Fruit fly (Drosophila melanogaster) whole organism, embryonic: ENCODE data around the gene Cdc27.

Experiments
- Abd-B ChIP-seq: fragments of 200-800 bp; sonication (Bioruptor generic); optimal IDR thresholded peaks from 2 replicates; lab custom pipeline; 2018; ENCODE audit warnings: missing biosample characterization, mild to moderate bottlenecking, missing genetic modification characterization, moderate library complexity
- Ada2b ChIP-seq: fragments of 200-800 bp; sonication (Bioruptor generic); IDR thresholded peaks from 2 replicates; pipeline ENCODE4 v1.3.6; 2022; ENCODE audit warnings: missing biosample characterization, missing genetic modification characterization
- CG10431 ChIP-seq: fragments of 200-800 bp; sonication (Bioruptor generic); optimal IDR thresholded peaks from 3 replicates; lab custom pipeline; 2018; ENCODE audit warnings: missing biosample characterization, mild to moderate bottlenecking, missing genetic modification characterization
- CG11456 ChIP-seq: fragments of 200-800 bp; sonication (Bioruptor generic); IDR thresholded peaks from 3 replicates; pipeline ENCODE4 v1.3.6; 2022; ENCODE audit warnings: missing biosample characterization, missing genetic modification characterization
- CG12071 ChIP-seq: fragments of 200-800 bp; sonication (Bioruptor generic); optimal IDR thresholded peaks from 3 replicates; lab custom pipeline; 2018; ENCODE audit warnings: missing biosample characterization, mild to moderate bottlenecking, missing genetic modification characterization
- CG12104 ChIP-seq: fragments of 200-800 bp; sonication (Bioruptor generic); optimal IDR thresholded peaks from 3 replicates; lab custom pipeline; 2016; ENCODE audit warnings: missing biosample characterization, missing genetic modification characterization
- CG12155 ChIP-seq: fragments of 200-800 bp; sonication (Bioruptor generic); optimal IDR thresholded peaks from 3 replicates; lab custom pipeline; 2016; ENCODE audit warnings: missing biosample characterization, missing genetic modification characterization
- CG12391 ChIP-seq: fragments of 200-800 bp; sonication (Bioruptor generic); optimal IDR thresholded peaks from 3 replicates; lab custom pipeline; 2018; ENCODE audit warnings: missing biosample characterization, mild to moderate bottlenecking, missing genetic modification characterization, moderate library complexity
- CG13424 ChIP-seq: fragments of 200-800 bp; sonication (Bioruptor generic); optimal IDR thresholded peaks from 2 replicates; lab custom pipeline; 2019; ENCODE audit warnings: missing biosample characterization, mild to moderate bottlenecking, missing genetic modification characterization, moderate library complexity
- CG14965 ChIP-seq: fragments of 200-800 bp; sonication (Bioruptor generic); optimal IDR thresholded peaks from 2 replicates; lab custom pipeline; 2016; ENCODE audit warnings: missing biosample characterization, missing genetic modification characterization, borderline replicate concordance
- CG15269 ChIP-seq: fragments of 200-800 bp; sonication (Bioruptor generic); optimal IDR thresholded peaks from 2 replicates; lab custom pipeline; 2018; ENCODE audit warnings: missing biosample characterization, mild to moderate bottlenecking, missing genetic modification characterization, moderate library complexity
- CG15479 ChIP-seq: fragments of 200-800 bp; sonication (Bioruptor generic); optimal IDR thresholded peaks from 3 replicates; lab custom pipeline; 2019; ENCODE audit warnings: missing biosample characterization, mild to moderate bottlenecking, missing genetic modification characterization, moderate library complexity
- CG18619 ChIP-seq: fragments of 200-800 bp; sonication (Bioruptor generic); optimal IDR thresholded peaks from 3 replicates; lab custom pipeline; 2017; ENCODE audit warnings: missing biosample characterization, mild to moderate bottlenecking, missing genetic modification characterization
- CG2678 ChIP-seq: fragments of 200-800 bp; sonication (Bioruptor generic); optimal IDR thresholded peaks from 3 replicates; lab custom pipeline; 2019; ENCODE audit warnings: missing biosample characterization, mild to moderate bottlenecking, missing genetic modification characterization, moderate library complexity
- CG31224 ChIP-seq: fragments of 200-800 bp; sonication (Bioruptor generic); IDR thresholded peaks from 2 replicates; pipeline ENCODE4 v1.3.6; 2022; ENCODE audit warnings: missing biosample characterization, missing genetic modification characterization
- CG3281 ChIP-seq: fragments of 200-800 bp; sonication (Bioruptor generic); optimal IDR thresholded peaks from 3 replicates; lab custom pipeline; 2017; ENCODE audit warnings: missing biosample characterization, mild to moderate bottlenecking, missing genetic modification characterization
- CG33557 ChIP-seq: fragments of 200-800 bp; sonication (Bioruptor generic); optimal IDR thresholded peaks from 2 replicates; lab custom pipeline; 2019; ENCODE audit warnings: missing biosample characterization, mild to moderate bottlenecking, missing genetic modification characterization, moderate library complexity
- CG6689 ChIP-seq: fragments of 200-800 bp; sonication (Bioruptor generic); IDR thresholded peaks from 2 replicates; pipeline ENCODE4 v1.3.6; 2022; ENCODE audit warnings: missing biosample characterization, missing genetic modification characterization
- CG6791 ChIP-seq: fragments of 200-800 bp; sonication (Bioruptor generic); IDR thresholded peaks from 3 replicates; pipeline ENCODE4 v1.3.6; 2022; ENCODE audit warnings: missing biosample characterization, missing genetic modification characterization; ENCODE audit not compliant: partially characterized antibody
- CG6854 ChIP-seq: fragments of 200-800 bp; sonication (Bioruptor generic); optimal IDR thresholded peaks from 3 replicates; lab custom pipeline; 2017; ENCODE audit warnings: missing biosample characterization, mild to moderate bottlenecking, missing genetic modification characterization
- CG9727 ChIP-seq: fragments of 200-800 bp; sonication (Bioruptor generic); optimal IDR thresholded peaks from 3 replicates; lab custom pipeline; 2017; ENCODE audit warnings: missing biosample characterization, mild to moderate bottlenecking, missing genetic modification characterization
- Dp ChIP-seq: fragments of 200-800 bp; sonication (Bioruptor generic); optimal IDR thresholded peaks from 2 replicates; lab custom pipeline; 2018; ENCODE audit warnings: missing biosample characterization, mild to moderate bottlenecking, missing genetic modification characterization, moderate library complexity
- Hr39 ChIP-seq: fragments of >200 bp; optimal IDR thresholded peaks from 2 replicates; lab custom pipeline; 2017
- Hsf ChIP-seq: fragments of 200-800 bp; sonication (Bioruptor generic); optimal IDR thresholded peaks from 3 replicates; lab custom pipeline; 2016; ENCODE audit warnings: missing biosample characterization, missing genetic modification characterization
- Lhr ChIP-seq: fragments of 200-800 bp; sonication (Bioruptor generic); optimal IDR thresholded peaks from 3 replicates; lab custom pipeline; 2017; ENCODE audit warnings: mild to moderate bottlenecking, missing biosample characterization, missing genetic modification reagents, missing genetic modification characterization
- Med ChIP-seq: fragments of 200-800 bp; sonication (Bioruptor generic); peaks from one replicate; lab custom pipeline; 2016; ENCODE audit warnings: missing biosample characterization, missing genetic modification characterization, mild to moderate bottlenecking, inconsistent platforms, moderate library complexity
- NfI ChIP-seq: fragments of 200-800 bp; sonication (Bioruptor generic); optimal IDR thresholded peaks from 3 replicates; lab custom pipeline; 2018; ENCODE audit warnings: missing biosample characterization, mild to moderate bottlenecking, missing genetic modification characterization, moderate library complexity
- Sox100B ChIP-seq: fragments of 200-800 bp; sonication (Bioruptor generic); optimal IDR thresholded peaks from 3 replicates; lab custom pipeline; 2018; ENCODE audit warnings: missing biosample characterization, mild to moderate bottlenecking, missing genetic modification characterization
- bcd ChIP-seq: fragments of 200-800 bp; sonication (Bioruptor generic); optimal IDR thresholded peaks from 2 replicates; lab custom pipeline; 2017; ENCODE audit warnings: missing biosample characterization, mild to moderate bottlenecking, missing genetic modification characterization
- br ChIP-seq: fragments of >200 bp; optimal IDR thresholded peaks from 2 replicates; lab custom pipeline; 2017
- cato ChIP-seq: fragments of 200-800 bp; sonication (Bioruptor generic); optimal IDR thresholded peaks from 2 replicates; lab custom pipeline; 2016; ENCODE audit warnings: missing biosample characterization, missing genetic modification characterization, borderline replicate concordance
- chif ChIP-seq, 2 experiments: fragments of 200-800 bp; sonication (Bioruptor generic); optimal IDR thresholded peaks; 3 replicates each; lab custom pipeline; 2016; ENCODE audit warnings: missing biosample characterization in 2 of 2, missing genetic modification characterization in 2 of 2
- chinmo ChIP-seq: fragments of 200-800 bp; sonication (Bioruptor generic); IDR thresholded peaks from 4 replicates; pipeline ENCODE4 v1.3.6; 2022; ENCODE audit warnings: missing biosample characterization, missing genetic modification characterization; ENCODE audit not compliant: partially characterized antibody
- ci ChIP-seq: fragments of 200-800 bp; sonication (Bioruptor generic); IDR thresholded peaks from 3 replicates; pipeline ENCODE4 v1.3.6; 2022; ENCODE audit warnings: missing biosample characterization, missing genetic modification characterization
- crol ChIP-seq: fragments of 200-800 bp; sonication (Bioruptor generic); IDR thresholded peaks from 2 replicates; pipeline ENCODE4 v1.3.6; 2022; ENCODE audit warnings: missing biosample characterization, missing genetic modification characterization
- eve ChIP-seq, 2 experiments: fragments of >200 bp; optimal IDR thresholded peaks; 2 replicates each; lab custom pipeline; 2017; ENCODE audit warnings: missing biosample characterization in 2 of 2, missing genetic modification characterization in 2 of 2
- fd96Cb ChIP-seq: fragments of 200-800 bp; sonication (Bioruptor generic); optimal IDR thresholded peaks from 2 replicates; lab custom pipeline; 2018; ENCODE audit warnings: missing biosample characterization, mild to moderate bottlenecking, missing genetic modification characterization, moderate library complexity
- fu2 ChIP-seq: fragments of 200-800 bp; sonication (Bioruptor generic); optimal IDR thresholded peaks from 2 replicates; lab custom pipeline; 2016; ENCODE audit warnings: missing biosample characterization, missing genetic modification characterization
- grn ChIP-seq: fragments of 200-800 bp; sonication (Bioruptor generic); optimal IDR thresholded peaks from 3 replicates; lab custom pipeline; 2017; ENCODE audit warnings: missing biosample characterization, missing genetic modification characterization
- hth ChIP-seq: fragments of >200 bp; optimal IDR thresholded peaks from 2 replicates; lab custom pipeline; 2017; ENCODE audit warnings: inconsistent platforms
- kni ChIP-seq: fragments of 200-800 bp; sonication (Bioruptor generic); optimal IDR thresholded peaks from 3 replicates; lab custom pipeline; 2017; ENCODE audit warnings: mild to moderate bottlenecking, missing biosample characterization, missing genetic modification reagents, missing genetic modification characterization
- lab ChIP-seq: fragments of 200-800 bp; sonication (Bioruptor generic); optimal IDR thresholded peaks from 3 replicates; lab custom pipeline; 2017; ENCODE audit warnings: missing biosample characterization, missing genetic modification characterization, mild to moderate bottlenecking, moderate library complexity, missing genetic modification reagents
- oc ChIP-seq: fragments of 200-800 bp; sonication (Bioruptor generic); optimal IDR thresholded peaks from 2 replicates; lab custom pipeline; 2018; ENCODE audit warnings: missing biosample characterization, mild to moderate bottlenecking, missing genetic modification characterization, moderate library complexity
- pan ChIP-seq, 4 experiments: fragments of >200 bp in 3 of 4; fragments of 200-800 bp in 1 of 4; sonication (Bioruptor generic) in 1 of 4; optimal IDR thresholded peaks in 3 of 4; IDR thresholded peaks in 1 of 4; 2 replicates each; pipeline versions ENCODE4 v1.3.6 to Lab custom; 2017 to 2022; ENCODE audit warnings: missing biosample characterization in 2 of 4, missing genetic modification characterization in 2 of 4, mixed read lengths in 1 of 4
- sd ChIP-seq: fragments of 200-800 bp; sonication (Bioruptor generic); optimal IDR thresholded peaks from 3 replicates; lab custom pipeline; 2018; ENCODE audit warnings: missing biosample characterization, mild to moderate bottlenecking, missing genetic modification characterization, moderate library complexity
- slou ChIP-seq: fragments of 200-800 bp; sonication (Bioruptor generic); optimal IDR thresholded peaks from 3 replicates; lab custom pipeline; 2016; ENCODE audit warnings: missing biosample characterization, missing genetic modification characterization
- stwl ChIP-seq: fragments of 200-800 bp; sonication (Bioruptor generic); optimal IDR thresholded peaks from 3 replicates; lab custom pipeline; 2018; ENCODE audit warnings: missing biosample characterization, mild to moderate bottlenecking, missing genetic modification characterization, moderate library complexity
- twi ChIP-seq: fragments of 200-800 bp; optimal IDR thresholded peaks from 2 replicates; lab custom pipeline; 2019; ENCODE audit warnings: missing biosample characterization, mild to moderate bottlenecking, missing genetic modification characterization, moderate library complexity
- vvl ChIP-seq: fragments of 200-800 bp; sonication (Bioruptor generic); IDR thresholded peaks from 2 replicates; pipeline ENCODE4 v1.3.6; 2022; ENCODE audit warnings: missing biosample characterization, missing genetic modification characterization
- zf30C ChIP-seq: fragments of 200-800 bp; sonication (Bioruptor generic); optimal IDR thresholded peaks from 3 replicates; lab custom pipeline; 2018; ENCODE audit warnings: missing biosample characterization, mild to moderate bottlenecking, missing genetic modification characterization

Cdc27 gene

dm6 chr3L:7262471-7262870 lies 13.3 kb upstream of the Cdc27 start (continued):
- no peak for TF ChIP-seq pan (optimal IDR thresholded peaks at IDR 0.05; lab: Kevin White, UChicago)
- peak in 1 of 2 experiments; percentile 41 for TF ChIP-seq pan (GFP tag; optimal IDR thresholded peaks at IDR 0.05 in 1 of 2, IDR thresholded peaks at IDR 0.05 in 1 of 2)
- TF ChIP-seq Sox100B (GFP tag; lab: Kevin White, UChicago), result peak; percentile 45
- no peak for TF ChIP-seq CG9727
- no peak for TF ChIP-seq fu2 (GFP tag; lab: Kevin White, UChicago)
- peak; percentile 25 for TF ChIP-seq lab
- TF ChIP-seq CG13424 (tag; lab: Kevin White, UChicago), result no peak
- peak; percentile 42 for TF ChIP-seq fd96Cb (tag; lab: Kevin White, UChicago)
- 0 out of 2 replicates have a peak, but pooled peaks have one; percentile 17 for TF ChIP-seq CG6689 (GFP tag; lab: Robert Waterston, UW)
- TF ChIP-seq CG15269 (tag; lab: Kevin White, UChicago), result peak; percentile 18
- no peak for TF ChIP-seq eve (GFP tag; optimal IDR thresholded peaks at IDR 0.05; lab: Kevin White, UChicago)
- TF ChIP-seq Ada2b (GFP tag; lab: Robert Waterston, UW), result peak; percentile 25; the same call in 1 of the 2 replicates
- no peak for TF ChIP-seq bcd (GFP tag; lab: Kevin White, UChicago)
- TF ChIP-seq zf30C (GFP tag; lab: Kevin White, UChicago), result no peak
- TF ChIP-seq hth (lab: Kevin White, UChicago), result no peak
- no peak for TF ChIP-seq CG6854 (GFP tag; lab: Kevin White, UChicago)
- no peak for TF ChIP-seq grn (GFP tag; lab: Kevin White, UChicago)
- no peak for TF ChIP-seq CG12104
- TF ChIP-seq oc, result no peak
- peak; percentile 57 for TF ChIP-seq CG3281 (GFP tag; lab: Kevin White, UChicago)
- peak; percentile 63 for TF ChIP-seq CG2678 (tag; lab: Kevin White, UChicago)
- no peak for TF ChIP-seq NfI (GFP tag; lab: Kevin White, UChicago)
- no peak for TF ChIP-seq Med

dm6 chr3L:7258267-7258666 lies 9.1 kb upstream of the Cdc27 start:
- 0 out of 4 replicates have a peak, but pooled peaks have one; percentile 38 for TF ChIP-seq chinmo (GFP tag; lab: Robert Waterston, UW)
- TF ChIP-seq chif (GFP tag; optimal IDR thresholded peaks at IDR 0.05; lab: Kevin White, UChicago), result no peak
- no peak for TF ChIP-seq Hsf (GFP tag; lab: Kevin White, UChicago)
- TF ChIP-seq CG33557 (GFP tag; lab: Kevin White, UChicago), result no peak
- TF ChIP-seq crol, result peak; percentile 82
- TF ChIP-seq slou (GFP tag; lab: Kevin White, UChicago), result no peak
- no peak for TF ChIP-seq Dp
- TF ChIP-seq cato, result no peak
- no peak for TF ChIP-seq CG12391
- TF ChIP-seq Abd-B (GFP tag; lab: Kevin White, UChicago), result peak; percentile 3
- no peak for TF ChIP-seq CG12071 (GFP tag; lab: Kevin White, UChicago)
- peak; percentile 13 for TF ChIP-seq Med
- 0 out of 3 replicates have a peak, but pooled peaks have one; percentile 53 for TF ChIP-seq CG11456 (GFP tag; lab: Robert Waterston, UW)
- TF ChIP-seq stwl, result no peak
- peak; percentile 51 for TF ChIP-seq CG31224
- no peak for TF ChIP-seq vvl (GFP tag; lab: Robert Waterston, UW)
- peak; percentile 49 for TF ChIP-seq kni
- 0 out of 3 replicates have a peak, but pooled peaks have one; percentile 20 for TF ChIP-seq ci (GFP tag; lab: Robert Waterston, UW)
- TF ChIP-seq CG10431, result no peak
- TF ChIP-seq Hr39 (lab: Kevin White, UChicago), result peak; percentile 80
- peak; percentile 12 for TF ChIP-seq sd
- TF ChIP-seq br (lab: Kevin White, UChicago), result no peak
- 0 out of 3 replicates have a peak, but pooled peaks have one; percentile 15 for TF ChIP-seq CG6791 (GFP tag; lab: Robert Waterston, UW)
- TF ChIP-seq CG15479 (GFP tag; lab: Kevin White, UChicago), result no peak
- TF ChIP-seq CG18619, result no peak
- no peak for TF ChIP-seq CG14965 (GFP tag; lab: Kevin White, UChicago)
- TF ChIP-seq twi (tag; lab: Kevin White, UChicago), result no peak
- no peak for TF ChIP-seq Lhr (GFP tag; lab: Kevin White, UChicago)
- no peak for TF ChIP-seq CG12155
